Worm (Caenorhabditis elegans) whole organism, L4 larva: Measurements from ENCODE around the gene F53B3.5.

Source experiments
- F10B5.3 ChIP-seq: sonication (generic microtip); optimal IDR thresholded peaks from 2 replicates; lab custom pipeline; 2016; ENCODE audit warnings: mild to moderate bottlenecking, missing genetic modification characterization, missing compliant biosample characterization
- F26F4.8 ChIP-seq: fragments of 200-800 bp; sonication (Bioruptor generic); conservative IDR thresholded peaks from 2 replicates; pipeline ENCODE4 v1.3.6; 2022; ENCODE audit warnings: missing genetic modification characterization, missing compliant biosample characterization
- T26A8.4 ChIP-seq: fragments of 200-800 bp; sonication (Bioruptor generic); IDR thresholded peaks from 2 replicates; pipeline ENCODE4 v1.3.6; 2022; ENCODE audit warnings: missing genetic modification characterization, missing compliant biosample characterization
- Y75B8A.6 ChIP-seq: fragments of 200-800 bp; sonication (Bioruptor generic); IDR thresholded peaks from 2 replicates; pipeline ENCODE4 v1.3.6; 2022; ENCODE audit warnings: missing genetic modification reagents, missing genetic modification characterization, missing compliant biosample characterization
- aha-1 ChIP-seq: fragments of 150-350 bp; peaks from one replicate; lab custom pipeline; 2014; ENCODE audit warnings: missing biosample characterization, missing genetic modification characterization
- ama-1 ChIP-seq: fragments of 150-350 bp; optimal IDR thresholded peaks from 2 replicates; lab custom pipeline; 2014; ENCODE audit warnings: inconsistent platforms, mixed read lengths
- arid-1 ChIP-seq: fragments of 200-800 bp; sonication (Bioruptor generic); conservative IDR thresholded peaks from 2 replicates; pipeline ENCODE4 v1.3.6; 2022; ENCODE audit warnings: missing genetic modification reagents, missing genetic modification characterization, missing compliant biosample characterization
- attf-4 ChIP-seq: sonication (generic microtip); optimal IDR thresholded peaks from 3 replicates; lab custom pipeline; 2017; ENCODE audit warnings: missing biosample characterization, missing genetic modification characterization
- ceh-20 ChIP-seq: fragments of 200-800 bp; sonication (Bioruptor generic); IDR thresholded peaks from 2 replicates; pipeline ENCODE4 v1.3.6; 2022; ENCODE audit warnings: missing genetic modification reagents, missing genetic modification characterization, missing compliant biosample characterization
- ceh-82 ChIP-seq: sonication (generic microtip); optimal IDR thresholded peaks from 2 replicates; lab custom pipeline; 2017; ENCODE audit warnings: missing biosample characterization, missing genetic modification characterization
- ctbp-1 ChIP-seq: fragments of 200-800 bp; sonication (Bioruptor generic); IDR thresholded peaks from 2 replicates; pipeline ENCODE4 v1.3.6; 2022; ENCODE audit warnings: missing genetic modification reagents, missing genetic modification characterization, missing compliant biosample characterization
- daf-12 ChIP-seq: fragments of 150-350 bp; optimal IDR thresholded peaks from 2 replicates; lab custom pipeline; 2014; ENCODE audit warnings: missing biosample characterization, missing genetic modification reagents, missing genetic modification characterization
- daf-16 ChIP-seq, 3 experiments: sonication (generic microtip); optimal IDR thresholded peaks; 2 replicates each; lab custom pipeline; 2016 to 2017; ENCODE audit warnings: missing genetic modification characterization in 3 of 3, missing genetic modification reagents in 3 of 3, mild to moderate bottlenecking in 2 of 3, missing compliant biosample characterization in 2 of 3, missing biosample characterization in 1 of 3, moderate library complexity in 1 of 3
- daf-19 ChIP-seq: fragments of 200-800 bp; sonication (Bioruptor generic); conservative IDR thresholded peaks from 2 replicates; pipeline ENCODE4 v1.3.6; 2022; ENCODE audit warnings: missing genetic modification characterization, missing compliant biosample characterization
- dmd-9 ChIP-seq: fragments of 200-800 bp; sonication (Bioruptor generic); IDR thresholded peaks from 2 replicates; pipeline ENCODE4 v1.3.6; 2022; ENCODE audit warnings: missing genetic modification reagents, missing genetic modification characterization, missing compliant biosample characterization
- dpl-1 ChIP-seq: fragments of 150-350 bp; optimal IDR thresholded peaks from 2 replicates; lab custom pipeline; 2014; ENCODE audit warnings: missing biosample characterization, missing genetic modification reagents, missing genetic modification characterization
- egl-27 ChIP-seq: sonication (generic microtip); optimal IDR thresholded peaks from 3 replicates; lab custom pipeline; 2017; ENCODE audit warnings: missing biosample characterization, missing genetic modification reagents, missing genetic modification characterization
- fos-1 ChIP-seq: fragments of 150-350 bp; optimal IDR thresholded peaks from 2 replicates; lab custom pipeline; 2014; ENCODE audit warnings: missing biosample characterization, missing genetic modification characterization
- gei-8 ChIP-seq: fragments of 200-800 bp; sonication (Bioruptor generic); optimal IDR thresholded peaks from 2 replicates; lab custom pipeline; 2018; ENCODE audit warnings: mild to moderate bottlenecking, missing genetic modification characterization, missing compliant biosample characterization
- hif-1 ChIP-seq, 2 experiments: sonication (generic microtip); optimal IDR thresholded peaks; 2 replicates each; lab custom pipeline; 2016 to 2017; ENCODE audit warnings: missing compliant biosample characterization in 2 of 2, missing genetic modification characterization in 2 of 2, missing genetic modification reagents in 2 of 2, missing genotype in 2 of 2, mild to moderate bottlenecking in 1 of 2
- jun-1 ChIP-seq: fragments of 150-350 bp; optimal IDR thresholded peaks from 2 replicates; lab custom pipeline; 2014; ENCODE audit warnings: missing biosample characterization, missing genetic modification reagents, missing genetic modification characterization
- lin-1 ChIP-seq: fragments of 200-800 bp; sonication (Bioruptor generic); IDR thresholded peaks from 2 replicates; pipeline ENCODE4 v1.3.6; 2022; ENCODE audit warnings: missing genetic modification reagents, missing genetic modification characterization, missing compliant biosample characterization
- lin-13 ChIP-seq: fragments of 150-350 bp; optimal IDR thresholded peaks from 2 replicates; lab custom pipeline; 2014; ENCODE audit warnings: missing biosample characterization, missing genetic modification reagents, missing genetic modification characterization
- lin-15B ChIP-seq: fragments of 150-350 bp; sonication (generic microtip); optimal IDR thresholded peaks from 3 replicates; lab custom pipeline; 2014; ENCODE audit warnings: missing biosample characterization, missing genetic modification characterization
- lir-3 ChIP-seq: sonication (generic microtip); optimal IDR thresholded peaks from 2 replicates; lab custom pipeline; 2016; ENCODE audit warnings: mild to moderate bottlenecking, missing genetic modification characterization, missing compliant biosample characterization
- lsy-2 ChIP-seq, 2 experiments: fragments of 150-350 bp in 1 of 2; sonication (generic microtip) in 1 of 2; optimal IDR thresholded peaks; 2 replicates each; lab custom pipeline; 2014 to 2017; ENCODE audit warnings: missing biosample characterization in 2 of 2, missing genetic modification characterization in 2 of 2
- madf-5 ChIP-seq, 2 experiments: fragments of 200-800 bp; sonication (Bioruptor generic); IDR thresholded peaks; 2 replicates each; pipeline ENCODE4 v1.3.6; 2022; ENCODE audit warnings: missing compliant biosample characterization in 2 of 2, missing genetic modification characterization in 2 of 2
- mdl-1 ChIP-seq, 2 experiments: fragments of 150-350 bp in 1 of 2; sonication (generic microtip) in 1 of 2; optimal IDR thresholded peaks; 2 replicates each; lab custom pipeline; 2014 to 2017; ENCODE audit warnings: missing biosample characterization in 2 of 2, missing genetic modification characterization in 2 of 2
- mes-2 ChIP-seq: sonication (generic microtip); optimal IDR thresholded peaks from 2 replicates; lab custom pipeline; 2016; ENCODE audit warnings: missing genotype, mild to moderate bottlenecking, missing genetic modification characterization, missing compliant biosample characterization; ENCODE audit not compliant: poor library complexity, severe bottlenecking
- mxl-2 ChIP-seq: fragments of 200-800 bp; sonication (Bioruptor generic); conservative IDR thresholded peaks from 2 replicates; pipeline ENCODE4 v1.3.6; 2022; ENCODE audit warnings: missing genetic modification reagents, missing genetic modification characterization, missing compliant biosample characterization
- nhr-11 ChIP-seq: fragments of 150-350 bp; optimal IDR thresholded peaks from 2 replicates; lab custom pipeline; 2014; ENCODE audit warnings: missing biosample characterization, missing genetic modification characterization
- nhr-111 ChIP-seq: fragments of 200-800 bp; sonication (Bioruptor generic); optimal IDR thresholded peaks from 2 replicates; lab custom pipeline; 2018; ENCODE audit warnings: mild to moderate bottlenecking, missing genetic modification characterization, missing compliant biosample characterization
- nhr-28 ChIP-seq: fragments of 150-350 bp; optimal IDR thresholded peaks from 2 replicates; lab custom pipeline; 2014; ENCODE audit warnings: missing biosample characterization, missing genetic modification characterization
- nhr-41 ChIP-seq: fragments of 200-800 bp; sonication (Bioruptor generic); IDR thresholded peaks from 2 replicates; pipeline ENCODE4 v1.3.6; 2022; ENCODE audit warnings: missing genetic modification reagents, missing genetic modification characterization, missing compliant biosample characterization
- nhr-42 ChIP-seq: fragments of 200-800 bp; sonication (Bioruptor generic); IDR thresholded peaks from 2 replicates; pipeline ENCODE4 v1.3.6; 2022; ENCODE audit warnings: missing genetic modification characterization, missing compliant biosample characterization
- nhr-6 ChIP-seq: fragments of 150-350 bp; optimal IDR thresholded peaks from 2 replicates; lab custom pipeline; 2014; ENCODE audit warnings: missing biosample characterization, missing genetic modification characterization
- nhr-77 ChIP-seq: fragments of 150-350 bp; optimal IDR thresholded peaks from 2 replicates; lab custom pipeline; 2014; ENCODE audit warnings: missing biosample characterization, missing genetic modification characterization
- sdz-12 ChIP-seq: fragments of 200-800 bp; sonication (Bioruptor generic); optimal IDR thresholded peaks from 2 replicates; lab custom pipeline; 2018; ENCODE audit warnings: mild to moderate bottlenecking, missing genetic modification characterization, missing compliant biosample characterization
- snpc-1.2 ChIP-seq: fragments of 200-800 bp; sonication (Bioruptor generic); IDR thresholded peaks from 2 replicates; pipeline ENCODE4 v1.3.6; 2022; ENCODE audit warnings: missing genetic modification reagents, missing genetic modification characterization, missing compliant biosample characterization
- tra-1 ChIP-seq: fragments of 200-800 bp; sonication (Bioruptor generic); IDR thresholded peaks from 2 replicates; pipeline ENCODE4 v1.3.6; 2022; ENCODE audit warnings: missing genetic modification reagents, missing genetic modification characterization, missing compliant biosample characterization
- vab-7 ChIP-seq: fragments of 200-800 bp; sonication (Bioruptor generic); IDR thresholded peaks from 2 replicates; pipeline ENCODE4 v1.3.6; 2022; ENCODE audit warnings: missing genetic modification reagents, missing genetic modification characterization, missing compliant biosample characterization
- zfp-3 ChIP-seq: fragments of 200-800 bp; sonication (Bioruptor generic); conservative IDR thresholded peaks from 2 replicates; pipeline ENCODE4 v1.3.6; 2022; ENCODE audit warnings: missing genetic modification reagents, missing genetic modification characterization, missing compliant biosample characterization
- ztf-11 ChIP-seq: fragments of 150-350 bp; optimal IDR thresholded peaks from 2 replicates; lab custom pipeline; 2014; ENCODE audit warnings: missing biosample characterization, missing genetic modification characterization

Gene F53B3.5

ce11 chrX:2857070-2857825 lies 22.1 kb downstream of the F53B3.5 start, which contains the start of gene tra-4:
TSS of gene tra-4 (minus strand) at chrX:2857603.
- TF ChIP-seq hif-1 (tag; optimal IDR thresholded peaks at IDR 0.05; lab: Kevin White, UChicago) = peak in 1 of 2 experiments; percentile 7
- TF ChIP-seq ama-1 (lab: Kevin White, UChicago) = no peak
- TF ChIP-seq aha-1 (tag; lab: Kevin White, UChicago) = peak; percentile 38
- no peak for TF ChIP-seq arid-1
- TF ChIP-seq nhr-11 (tag; lab: Kevin White, UChicago) = no peak
- no peak for TF ChIP-seq nhr-42 (GFP tag; lab: Robert Waterston, UW)
- TF ChIP-seq nhr-28 (tag; lab: Kevin White, UChicago) = peak; percentile 26
- TF ChIP-seq lsy-2 (tag; optimal IDR thresholded peaks at IDR 0.05; lab: Kevin White, UChicago) = peak in 1 of 2 experiments; percentile 46
- no peak for TF ChIP-seq madf-5 (GFP tag; IDR thresholded peaks at IDR 0.05; lab: Robert Waterston, UW)
- peak; percentile 91 for TF ChIP-seq mes-2 (tag; lab: Kevin White, UChicago)

- TF ChIP-seq snpc-1.2 = no peak
- no peak for TF ChIP-seq daf-12 (tag; lab: Kevin White, UChicago)
- no peak for TF ChIP-seq sdz-12 (GFP tag; lab: Kevin White, UChicago)
- TF ChIP-seq lin-15B (tag; lab: Kevin White, UChicago) = no peak
- no peak for TF ChIP-seq lin-13 (GFP tag; lab: Kevin White, UChicago)
- no peak for TF ChIP-seq F26F4.8 (GFP tag; lab: Robert Waterston, UW)
- TF ChIP-seq daf-16 (GFP tag; optimal IDR thresholded peaks at IDR 0.05; lab: Kevin White, UChicago) = no peak
- no peak for TF ChIP-seq daf-16 (tag; optimal IDR thresholded peaks at IDR 0.05; lab: Kevin White, UChicago)
- no peak for TF ChIP-seq zfp-3 (GFP tag; lab: Robert Waterston, UW)
- no peak for TF ChIP-seq nhr-77 (tag; lab: Kevin White, UChicago)
- TF ChIP-seq arid-1 = no peak
- no peak for TF ChIP-seq daf-19 (GFP tag; lab: Robert Waterston, UW)
- no peak for TF ChIP-seq gei-8
These were observed 25.4 kb downstream of the F53B3.5 start for ce11 chrX:2853963-2854362.

- TF ChIP-seq daf-19 (GFP tag; lab: Robert Waterston, UW) (no peak), mdl-1 (tag; optimal IDR thresholded peaks at IDR 0.05; lab: Kevin White, UChicago) (peak; percentile 72 to 93), mes-2 (tag; lab: Kevin White, UChicago) (peak; percentile 65), lin-1 (GFP tag; lab: Robert Waterston, UW) (peak; percentile 37; the same call in 1 of the 2 replicates), nhr-6 (no peak), tra-1 (GFP tag; lab: Robert Waterston, UW) (peak; percentile 44; the same call in 1 of the 2 replicates), snpc-1.2 (0 out of 2 replicates have a peak, but pooled peaks have one; percentile 18), ama-1 (lab: Kevin White, UChicago) (peak; percentile 23), nhr-41 (GFP tag; lab: Robert Waterston, UW) (peak; percentile 5; the same call in 1 of the 2 replicates), nhr-111 (GFP tag; lab: Kevin White, UChicago) (no peak), ceh-20 (GFP tag; lab: Robert Waterston, UW) (0 out of 2 replicates have a peak, but pooled peaks have one; percentile 48), Y75B8A.6 (no peak), attf-4 (tag; lab: Kevin White, UChicago) (no peak), arid-1 (peak; percentile 53; the same call in 1 of the 2 replicates), dpl-1 (GFP tag; lab: Kevin White, UChicago) (peak; percentile 39), ctbp-1 (peak; percentile 89), dmd-9 (GFP tag; lab: Robert Waterston, UW) (peak; percentile 62; the same call in 1 of the 2 replicates), egl-27 (tag; lab: Kevin White, UChicago) (no peak), mxl-2 (GFP tag; lab: Robert Waterston, UW) (no peak), madf-5 (GFP tag; IDR thresholded peaks at IDR 0.05; lab: Robert Waterston, UW) (no peak), F10B5.3 (tag; lab: Kevin White, UChicago) (peak; percentile 46), vab-7 (GFP tag; lab: Robert Waterston, UW) (peak; percentile 54; the same call in 1 of the 2 replicates), jun-1 (peak; percentile 82), ztf-11 (tag; lab: Kevin White, UChicago) (no peak), T26A8.4 (GFP tag; lab: Robert Waterston, UW) (peak; percentile 82), lir-3 (tag; lab: Kevin White, UChicago) (no peak), ceh-82 (tag; lab: Kevin White, UChicago) (no peak), fos-1 (tag; lab: Kevin White, UChicago) (no peak), F26F4.8 (GFP tag; lab: Robert Waterston, UW) (no peak), lin-15B (tag; lab: Kevin White, UChicago) (no peak)
These were observed 26.9 kb downstream of the F53B3.5 start, which contains the start of gene kin-29 for ce11 chrX:2852388-2852908. TSS of gene kin-29 (minus strand) at chrX:2852438.
